Worm (Caenorhabditis elegans) whole organism, L4 larva: ENCODE data around the gene ZK829.1.

ENCODE experiments used
- F37D6.2 ChIP-seq: sonication (generic microtip); optimal IDR thresholded peaks from 2 replicates; lab custom pipeline; 2016; ENCODE audit warnings: mild to moderate bottlenecking, missing genetic modification characterization, missing compliant biosample characterization
- R02D3.7 ChIP-seq: fragments of 150-350 bp; sonication (generic microtip); optimal IDR thresholded peaks from 3 replicates; lab custom pipeline; 2014; ENCODE audit warnings: missing biosample characterization, missing genetic modification characterization
- Y48G9A.11 ChIP-seq: fragments of 200-800 bp; sonication (Bioruptor generic); IDR thresholded peaks from 2 replicates; pipeline ENCODE4 v1.3.6; 2022; ENCODE audit warnings: missing genetic modification reagents, missing genetic modification characterization, missing compliant biosample characterization
- ZK337.2 ChIP-seq: fragments of 200-800 bp; sonication (Bioruptor generic); IDR thresholded peaks from 2 replicates; pipeline ENCODE4 v1.3.6; 2022; ENCODE audit warnings: missing genetic modification reagents, missing genetic modification characterization, missing compliant biosample characterization
- ama-1 ChIP-seq: fragments of 150-350 bp; optimal IDR thresholded peaks from 2 replicates; lab custom pipeline; 2014; ENCODE audit warnings: inconsistent platforms, mixed read lengths
- arid-1 ChIP-seq: fragments of 200-800 bp; sonication (Bioruptor generic); conservative IDR thresholded peaks from 2 replicates; pipeline ENCODE4 v1.3.6; 2022; ENCODE audit warnings: missing genetic modification reagents, missing genetic modification characterization, missing compliant biosample characterization
- ceh-28 ChIP-seq: fragments of 150-350 bp; optimal IDR thresholded peaks from 2 replicates; lab custom pipeline; 2014; ENCODE audit warnings: missing biosample characterization, missing genetic modification reagents, missing genetic modification characterization
- ceh-32 ChIP-seq: sonication (generic microtip); optimal IDR thresholded peaks from 2 replicates; lab custom pipeline; 2016; ENCODE audit warnings: mild to moderate bottlenecking, missing genetic modification characterization, missing compliant biosample characterization; ENCODE audit not compliant: poor library complexity
- ceh-82 ChIP-seq: sonication (generic microtip); optimal IDR thresholded peaks from 2 replicates; lab custom pipeline; 2017; ENCODE audit warnings: missing biosample characterization, missing genetic modification characterization
- ces-1 ChIP-seq: fragments of 150-350 bp; sonication (generic microtip); optimal IDR thresholded peaks from 4 replicates; lab custom pipeline; 2014; ENCODE audit warnings: missing biosample characterization, missing genetic modification reagents, missing genetic modification characterization
- ctbp-1 ChIP-seq: fragments of 200-800 bp; sonication (Bioruptor generic); IDR thresholded peaks from 2 replicates; pipeline ENCODE4 v1.3.6; 2022; ENCODE audit warnings: missing genetic modification reagents, missing genetic modification characterization, missing compliant biosample characterization
- daf-16 ChIP-seq, 3 experiments: sonication (generic microtip); optimal IDR thresholded peaks; 2 replicates each; lab custom pipeline; 2016 to 2017; ENCODE audit warnings: missing genetic modification characterization in 3 of 3, missing genetic modification reagents in 3 of 3, mild to moderate bottlenecking in 2 of 3, missing compliant biosample characterization in 2 of 3, missing biosample characterization in 1 of 3, moderate library complexity in 1 of 3
- dmd-8 ChIP-seq: fragments of 200-800 bp; sonication (Bioruptor generic); IDR thresholded peaks from 2 replicates; pipeline ENCODE4 v1.3.6; 2022; ENCODE audit warnings: missing genetic modification characterization, missing compliant biosample characterization
- egl-27 ChIP-seq: sonication (generic microtip); optimal IDR thresholded peaks from 3 replicates; lab custom pipeline; 2017; ENCODE audit warnings: missing biosample characterization, missing genetic modification reagents, missing genetic modification characterization
- fkh-10 ChIP-seq: fragments of 150-350 bp; optimal IDR thresholded peaks from 2 replicates; lab custom pipeline; 2014; ENCODE audit warnings: missing biosample characterization, missing genetic modification reagents, missing genetic modification characterization
- gei-8 ChIP-seq: fragments of 200-800 bp; sonication (Bioruptor generic); optimal IDR thresholded peaks from 2 replicates; lab custom pipeline; 2018; ENCODE audit warnings: mild to moderate bottlenecking, missing genetic modification characterization, missing compliant biosample characterization
- hlh-11 ChIP-seq: fragments of 200-800 bp; sonication (Bioruptor generic); optimal IDR thresholded peaks from 2 replicates; lab custom pipeline; 2018; ENCODE audit warnings: mild to moderate bottlenecking, missing genetic modification characterization, missing compliant biosample characterization
- jun-1 ChIP-seq: fragments of 150-350 bp; optimal IDR thresholded peaks from 2 replicates; lab custom pipeline; 2014; ENCODE audit warnings: missing biosample characterization, missing genetic modification reagents, missing genetic modification characterization
- lim-7 ChIP-seq: fragments of 200-800 bp; sonication (Bioruptor generic); IDR thresholded peaks from 2 replicates; pipeline ENCODE4 v1.3.6; 2022; ENCODE audit warnings: missing genetic modification characterization, missing compliant biosample characterization
- lin-13 ChIP-seq: fragments of 150-350 bp; optimal IDR thresholded peaks from 2 replicates; lab custom pipeline; 2014; ENCODE audit warnings: missing biosample characterization, missing genetic modification reagents, missing genetic modification characterization
- lin-15B ChIP-seq: fragments of 150-350 bp; sonication (generic microtip); optimal IDR thresholded peaks from 3 replicates; lab custom pipeline; 2014; ENCODE audit warnings: missing biosample characterization, missing genetic modification characterization
- lin-29 ChIP-seq: fragments of 200-800 bp; sonication (Bioruptor generic); IDR thresholded peaks from 2 replicates; pipeline ENCODE4 v1.3.6; 2022; ENCODE audit warnings: missing genetic modification reagents, missing genetic modification characterization, missing compliant biosample characterization
- lin-38 ChIP-seq: fragments of 200-800 bp; sonication (Bioruptor generic); IDR thresholded peaks from 2 replicates; pipeline ENCODE4 v1.3.6; 2022; ENCODE audit warnings: missing genetic modification reagents, missing genetic modification characterization, missing compliant biosample characterization
- lin-39 ChIP-seq: fragments of 150-350 bp; optimal IDR thresholded peaks from 2 replicates; lab custom pipeline; 2014; ENCODE audit warnings: missing biosample characterization, missing genetic modification reagents, missing genetic modification characterization
- lir-3 ChIP-seq: sonication (generic microtip); optimal IDR thresholded peaks from 2 replicates; lab custom pipeline; 2016; ENCODE audit warnings: mild to moderate bottlenecking, missing genetic modification characterization, missing compliant biosample characterization
- mep-1 ChIP-seq: fragments of 150-350 bp; sonication (generic microtip); optimal IDR thresholded peaks from 3 replicates; lab custom pipeline; 2014; ENCODE audit warnings: missing biosample characterization, missing genetic modification characterization
- mes-2 ChIP-seq: sonication (generic microtip); optimal IDR thresholded peaks from 2 replicates; lab custom pipeline; 2016; ENCODE audit warnings: missing genotype, mild to moderate bottlenecking, missing genetic modification characterization, missing compliant biosample characterization; ENCODE audit not compliant: poor library complexity, severe bottlenecking
- mxl-2 ChIP-seq: fragments of 200-800 bp; sonication (Bioruptor generic); conservative IDR thresholded peaks from 2 replicates; pipeline ENCODE4 v1.3.6; 2022; ENCODE audit warnings: missing genetic modification reagents, missing genetic modification characterization, missing compliant biosample characterization
- mxl-3 ChIP-seq: fragments of 200-800 bp; sonication (Bioruptor generic); optimal IDR thresholded peaks from 2 replicates; lab custom pipeline; 2018; ENCODE audit warnings: mild to moderate bottlenecking, missing genetic modification characterization, missing compliant biosample characterization
- nhr-10 ChIP-seq: fragments of 150-350 bp; optimal IDR thresholded peaks from 2 replicates; lab custom pipeline; 2014; ENCODE audit warnings: missing biosample characterization, missing genetic modification characterization
- nhr-102 ChIP-seq: sonication (generic microtip); optimal IDR thresholded peaks from 2 replicates; lab custom pipeline; 2016; ENCODE audit warnings: mild to moderate bottlenecking, missing genetic modification characterization, moderate library complexity, missing compliant biosample characterization
- nhr-25 ChIP-seq: sonication (generic microtip); optimal IDR thresholded peaks from 2 replicates; lab custom pipeline; 2017; ENCODE audit warnings: missing genetic modification characterization, mild to moderate bottlenecking, missing compliant biosample characterization, antibody characterized with exemption, moderate library complexity, borderline replicate concordance; ENCODE audit not compliant: insufficient read depth
- nhr-28 ChIP-seq: fragments of 150-350 bp; optimal IDR thresholded peaks from 2 replicates; lab custom pipeline; 2014; ENCODE audit warnings: missing biosample characterization, missing genetic modification characterization
- nhr-42 ChIP-seq: fragments of 200-800 bp; sonication (Bioruptor generic); IDR thresholded peaks from 2 replicates; pipeline ENCODE4 v1.3.6; 2022; ENCODE audit warnings: missing genetic modification characterization, missing compliant biosample characterization
- pha-4 ChIP-seq, 2 experiments: fragments of 150-350 bp in 1 of 2; fragments of 200-800 bp in 1 of 2; sonication (Bioruptor generic) in 1 of 2; IDR thresholded peaks in 1 of 2; optimal IDR thresholded peaks in 1 of 2; 2 replicates each; pipeline versions ENCODE4 v1.3.6 to Lab custom; 2014 to 2022; ENCODE audit warnings: missing genetic modification characterization in 2 of 2, missing genetic modification reagents in 2 of 2, missing biosample characterization in 1 of 2, missing compliant biosample characterization in 1 of 2
- php-3 ChIP-seq: fragments of 200-800 bp; sonication (Bioruptor generic); IDR thresholded peaks from 2 replicates; pipeline ENCODE4 v1.3.6; 2022; ENCODE audit warnings: missing genetic modification reagents, missing genetic modification characterization, missing compliant biosample characterization
- pqm-1 ChIP-seq: sonication (generic microtip); optimal IDR thresholded peaks from 2 replicates; lab custom pipeline; 2017; ENCODE audit warnings: missing biosample characterization, missing genetic modification characterization
- rbr-2 ChIP-seq: sonication (generic microtip); optimal IDR thresholded peaks from 2 replicates; lab custom pipeline; 2016; ENCODE audit warnings: missing genotype, missing genetic modification characterization, missing compliant biosample characterization
- saeg-2 ChIP-seq: fragments of 200-800 bp; sonication (Bioruptor generic); IDR thresholded peaks from 2 replicates; pipeline ENCODE4 v1.3.6; 2022; ENCODE audit warnings: missing genetic modification reagents, missing genetic modification characterization, missing compliant biosample characterization
- snpc-1.2 ChIP-seq: fragments of 200-800 bp; sonication (Bioruptor generic); IDR thresholded peaks from 2 replicates; pipeline ENCODE4 v1.3.6; 2022; ENCODE audit warnings: missing genetic modification reagents, missing genetic modification characterization, missing compliant biosample characterization
- snpc-4 ChIP-seq: fragments of 150-350 bp; optimal IDR thresholded peaks from 2 replicates; lab custom pipeline; 2014; ENCODE audit warnings: missing biosample characterization, missing genetic modification characterization
- tra-1 ChIP-seq: fragments of 200-800 bp; sonication (Bioruptor generic); IDR thresholded peaks from 2 replicates; pipeline ENCODE4 v1.3.6; 2022; ENCODE audit warnings: missing genetic modification reagents, missing genetic modification characterization, missing compliant biosample characterization
- unc-130 ChIP-seq: sonication (generic microtip); optimal IDR thresholded peaks from 2 replicates; lab custom pipeline; 2016; ENCODE audit warnings: missing genetic modification reagents, missing genetic modification characterization, missing compliant biosample characterization
- vab-7 ChIP-seq: fragments of 200-800 bp; sonication (Bioruptor generic); IDR thresholded peaks from 2 replicates; pipeline ENCODE4 v1.3.6; 2022; ENCODE audit warnings: missing genetic modification reagents, missing genetic modification characterization, missing compliant biosample characterization
- zfp-2 ChIP-seq: sonication (generic microtip); optimal IDR thresholded peaks from 2 replicates; lab custom pipeline; 2016; ENCODE audit warnings: mild to moderate bottlenecking, missing genetic modification characterization, missing compliant biosample characterization
- zfp-3 ChIP-seq: fragments of 200-800 bp; sonication (Bioruptor generic); conservative IDR thresholded peaks from 2 replicates; pipeline ENCODE4 v1.3.6; 2022; ENCODE audit warnings: missing genetic modification reagents, missing genetic modification characterization, missing compliant biosample characterization
- zip-11 ChIP-seq: fragments of 200-800 bp; sonication (Bioruptor generic); IDR thresholded peaks from 2 replicates; pipeline ENCODE4 v1.3.6; 2022; ENCODE audit warnings: missing genetic modification characterization, missing compliant biosample characterization
- ztf-11 ChIP-seq: fragments of 150-350 bp; optimal IDR thresholded peaks from 2 replicates; lab custom pipeline; 2014; ENCODE audit warnings: missing biosample characterization, missing genetic modification characterization

The ZK829.1 gene

DNA sequence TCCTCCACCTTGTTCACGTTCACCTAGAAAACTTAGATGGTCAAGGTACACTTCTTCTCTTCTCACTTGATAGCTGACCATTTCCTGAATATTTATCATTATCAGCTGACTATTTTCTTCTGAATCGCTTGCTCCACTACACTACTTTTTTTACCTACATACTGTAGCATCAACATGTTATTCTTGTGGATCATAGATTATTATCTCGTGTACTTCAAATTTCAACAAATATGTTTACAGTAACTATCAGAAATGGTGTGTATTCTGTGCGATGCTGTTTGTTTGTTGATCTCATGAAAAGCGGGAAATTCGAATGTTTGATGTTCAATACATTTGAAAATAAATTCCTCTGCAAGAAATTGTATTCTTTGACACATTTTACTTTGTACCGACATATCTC lies 25.3 kb downstream of the ZK829.1 start, which contains the start of gene ZK822.10 (continued):
- TF ChIP-seq lir-3: no peak
- peak; percentile 19 for TF ChIP-seq mep-1 (tag; lab: Kevin White, UChicago)

ce11 chrIV:11915768-11916453 lies 26.3 kb downstream of the ZK829.1 start, which contains the start of gene ZK822.9:
TSS of gene ZK822.9 (plus strand) at chrIV:11915947.
- no peak for TF ChIP-seq ceh-32 (tag; lab: Kevin White, UChicago)
- TF ChIP-seq hlh-11 (tag; lab: Kevin White, UChicago): peak; percentile 78
- no peak for TF ChIP-seq zfp-2 (tag; lab: Kevin White, UChicago)
- no peak for TF ChIP-seq tra-1 (GFP tag; lab: Robert Waterston, UW)
- no peak for TF ChIP-seq zfp-3
- TF ChIP-seq lin-39 (tag; lab: Kevin White, UChicago): no peak
- no peak for TF ChIP-seq R02D3.7
- TF ChIP-seq mxl-2 (GFP tag; lab: Robert Waterston, UW): no peak
- no peak for TF ChIP-seq gei-8 (GFP tag; lab: Kevin White, UChicago)
- TF ChIP-seq lin-15B: no peak
- no peak for TF ChIP-seq egl-27 (tag; lab: Kevin White, UChicago)
- TF ChIP-seq mxl-3 (GFP tag; lab: Kevin White, UChicago): peak; percentile 24
- no peak for TF ChIP-seq snpc-1.2
- no peak for TF ChIP-seq ceh-82 (tag; lab: Kevin White, UChicago)
- TF ChIP-seq nhr-25: no peak
- TF ChIP-seq vab-7: no peak
- no peak for TF ChIP-seq lin-38 (GFP tag; lab: Robert Waterston, UW)
- no peak for TF ChIP-seq Y48G9A.11 (GFP tag; lab: Robert Waterston, UW)
- TF ChIP-seq ZK337.2: no peak
- TF ChIP-seq pha-4 (GFP tag; IDR thresholded peaks at IDR 0.05; lab: Robert Waterston, UW): no peak
- TF ChIP-seq pha-4 (tag; optimal IDR thresholded peaks at IDR 0.05; lab: Kevin White, UChicago): no peak
- peak; percentile 30 for TF ChIP-seq mes-2 (tag; lab: Kevin White, UChicago)
- peak; percentile 49 for TF ChIP-seq mep-1 (tag; lab: Kevin White, UChicago)
- peak; percentile 82 for TF ChIP-seq nhr-28
- no peak for TF ChIP-seq nhr-102 (tag; lab: Kevin White, UChicago)
- no peak for TF ChIP-seq nhr-42 (GFP tag; lab: Robert Waterston, UW)
- TF ChIP-seq snpc-4 (tag; lab: Kevin White, UChicago): no peak
- no peak for TF ChIP-seq php-3
- no peak for TF ChIP-seq nhr-10 (tag; lab: Kevin White, UChicago)
- no peak for TF ChIP-seq ama-1 (lab: Kevin White, UChicago)
- no peak for TF ChIP-seq jun-1
- no peak for TF ChIP-seq lin-13 (GFP tag; lab: Kevin White, UChicago)
- no peak for TF ChIP-seq lin-29 (GFP tag; lab: Robert Waterston, UW)
- no peak for TF ChIP-seq zip-11 (GFP tag; lab: Robert Waterston, UW)
- no peak for TF ChIP-seq ces-1 (GFP tag; lab: Kevin White, UChicago)
- TF ChIP-seq ctbp-1 (GFP tag; lab: Robert Waterston, UW): no peak
- TF ChIP-seq fkh-10 (GFP tag; lab: Kevin White, UChicago): no peak
- TF ChIP-seq lim-7 (GFP tag; lab: Robert Waterston, UW): no peak
- no peak for TF ChIP-seq arid-1
- TF ChIP-seq ceh-28 (tag; lab: Kevin White, UChicago): no peak
- no peak for TF ChIP-seq unc-130 (GFP tag; lab: Kevin White, UChicago)
- no peak for TF ChIP-seq rbr-2 (tag; lab: Kevin White, UChicago)
- no peak for TF ChIP-seq pqm-1 (tag; lab: Kevin White, UChicago)
- TF ChIP-seq F37D6.2 (tag; lab: Kevin White, UChicago): no peak
- no peak for TF ChIP-seq dmd-8 (GFP tag; lab: Robert Waterston, UW)
- TF ChIP-seq saeg-2 (GFP tag; lab: Robert Waterston, UW): no peak
- TF ChIP-seq daf-16 (GFP tag; optimal IDR thresholded peaks at IDR 0.05; lab: Kevin White, UChicago): no peak
- peak; percentile 70 for TF ChIP-seq daf-16 (tag; optimal IDR thresholded peaks at IDR 0.05; lab: Kevin White, UChicago)
- TF ChIP-seq ztf-11 (tag; lab: Kevin White, UChicago): no peak
